Fruit fly (Drosophila melanogaster) whole organism, embryonic: ENCODE data around the gene CG4629.
A peak's percentile ranks its signal among the peaks of the same experiment; 100 is the strongest.

Source experiments
- Awh ChIP-seq: fragments of 200-800 bp; sonication (Bioruptor generic); IDR thresholded peaks from 2 replicates; pipeline ENCODE4, ENCODE4 v1.3.6; 2022; ENCODE audit warnings: missing biosample characterization, missing genetic modification characterization
- CG10979 ChIP-seq: fragments of 200-800 bp; sonication (Bioruptor generic); optimal IDR thresholded peaks from 2 replicates; lab custom pipeline; 2018; ENCODE audit warnings: missing biosample characterization, mild to moderate bottlenecking, missing genetic modification characterization, moderate library complexity
- CG11398 ChIP-seq: fragments of 200-800 bp; sonication (Bioruptor generic); optimal IDR thresholded peaks from 2 replicates; lab custom pipeline; 2016; ENCODE audit warnings: missing biosample characterization, missing genetic modification characterization
- CG11504 ChIP-seq: fragments of 200-800 bp; sonication (Bioruptor generic); optimal IDR thresholded peaks from 3 replicates; lab custom pipeline; 2019; ENCODE audit warnings: missing biosample characterization, mild to moderate bottlenecking, missing genetic modification characterization, moderate library complexity
- CG13894 ChIP-seq: fragments of 200-800 bp; sonication (Bioruptor generic); optimal IDR thresholded peaks from 3 replicates; lab custom pipeline; 2018; ENCODE audit warnings: missing biosample characterization, mild to moderate bottlenecking, missing genetic modification characterization, moderate library complexity
- CG15696 ChIP-seq: fragments of 200-800 bp; sonication (Bioruptor generic); optimal IDR thresholded peaks from 2 replicates; lab custom pipeline; 2019; ENCODE audit warnings: missing biosample characterization, mild to moderate bottlenecking, missing genetic modification characterization, moderate library complexity
- CG16779 ChIP-seq: fragments of 200-800 bp; sonication (Bioruptor generic); IDR thresholded peaks from 2 replicates; pipeline ENCODE4 v1.3.6; 2022; ENCODE audit warnings: missing biosample characterization, missing genetic modification characterization
- CG17385 ChIP-seq: fragments of 200-800 bp; sonication (Bioruptor generic); optimal IDR thresholded peaks from 3 replicates; lab custom pipeline; 2018; ENCODE audit warnings: missing biosample characterization, mild to moderate bottlenecking, missing genetic modification characterization
- CG30403 ChIP-seq: fragments of 200-800 bp; sonication (Bioruptor generic); optimal IDR thresholded peaks from 3 replicates; lab custom pipeline; 2016; ENCODE audit warnings: missing biosample characterization, missing genetic modification characterization
- CG4707 ChIP-seq: fragments of 200-800 bp; sonication (Bioruptor generic); optimal IDR thresholded peaks from 2 replicates; lab custom pipeline; 2018; ENCODE audit warnings: missing biosample characterization, mild to moderate bottlenecking, missing genetic modification characterization, moderate library complexity
- CG6683 ChIP-seq: fragments of 200-800 bp; sonication (Bioruptor generic); optimal IDR thresholded peaks from 2 replicates; lab custom pipeline; 2017; ENCODE audit warnings: missing biosample characterization, mild to moderate bottlenecking, missing genetic modification characterization, missing genetic modification reagents
- CG7271 ChIP-seq: fragments of 200-800 bp; sonication (Bioruptor generic); optimal IDR thresholded peaks from 2 replicates; lab custom pipeline; 2018; ENCODE audit warnings: missing biosample characterization, mild to moderate bottlenecking, missing genetic modification characterization, moderate library complexity
- CG7357 ChIP-seq: fragments of 200-800 bp; sonication (Bioruptor generic); IDR thresholded peaks from 3 replicates; pipeline ENCODE4 v1.3.6; 2022; ENCODE audit warnings: missing biosample characterization, missing genetic modification characterization
- CG8359 ChIP-seq: fragments of 200-800 bp; sonication (Bioruptor generic); optimal IDR thresholded peaks from 2 replicates; lab custom pipeline; 2017; ENCODE audit warnings: missing biosample characterization, mild to moderate bottlenecking, missing genetic modification characterization, borderline replicate concordance
- CG9876 ChIP-seq: fragments of 200-800 bp; sonication (Bioruptor generic); optimal IDR thresholded peaks from 2 replicates; lab custom pipeline; 2016; ENCODE audit warnings: missing biosample characterization, missing genetic modification characterization
- CG9932 ChIP-seq: fragments of 200-800 bp; sonication (Bioruptor generic); IDR thresholded peaks from 2 replicates; pipeline ENCODE4 v1.3.6; 2022; ENCODE audit warnings: missing biosample characterization, missing genetic modification characterization
- CHES-1-like ChIP-seq: fragments of 200-800 bp; sonication (Bioruptor generic); optimal IDR thresholded peaks from 2 replicates; lab custom pipeline; 2016; ENCODE audit warnings: missing biosample characterization, missing genetic modification characterization
- CTCF ChIP-seq: fragments of 200-800 bp; sonication (Bioruptor generic); optimal IDR thresholded peaks from 2 replicates; lab custom pipeline; 2017; ENCODE audit warnings: missing biosample characterization, mild to moderate bottlenecking, missing genetic modification characterization, moderate library complexity
- Deaf1 ChIP-seq: fragments of 200-800 bp; optimal IDR thresholded peaks from 3 replicates; lab custom pipeline; 2019; ENCODE audit warnings: missing biosample characterization, mild to moderate bottlenecking, missing genetic modification characterization, moderate library complexity
- Dll ChIP-seq: fragments of 200-800 bp; sonication (Bioruptor generic); IDR thresholded peaks from 4 replicates; pipeline ENCODE4 v1.3.6; 2022; ENCODE audit warnings: missing biosample characterization, missing genetic modification characterization; ENCODE audit not compliant: partially characterized antibody
- Doc2 ChIP-seq: fragments of 200-800 bp; sonication (Bioruptor generic); IDR thresholded peaks from 2 replicates; pipeline ENCODE4 v1.3.6; 2022; ENCODE audit warnings: missing biosample characterization, missing genetic modification characterization
- Dref ChIP-seq: fragments of 200-800 bp; sonication (Bioruptor generic); IDR thresholded peaks from 2 replicates; pipeline ENCODE4 v1.3.6; 2022; ENCODE audit warnings: missing biosample characterization, missing genetic modification characterization
- E2f1 ChIP-seq: fragments of 200-800 bp; sonication (Bioruptor generic); IDR thresholded peaks from 2 replicates; pipeline ENCODE4 v1.3.6; 2022; ENCODE audit warnings: missing biosample characterization, missing genetic modification characterization
- Fer1 ChIP-seq: fragments of 200-800 bp; sonication (Bioruptor generic); optimal IDR thresholded peaks from 2 replicates; lab custom pipeline; 2017; ENCODE audit warnings: missing biosample characterization, mild to moderate bottlenecking, missing genetic modification characterization
- Hand ChIP-seq: fragments of 200-800 bp; sonication (Bioruptor generic); optimal IDR thresholded peaks from 2 replicates; lab custom pipeline; 2017; ENCODE audit warnings: mild to moderate bottlenecking, missing biosample characterization, missing genetic modification reagents, missing genetic modification characterization
- MESR4 ChIP-seq: fragments of 200-800 bp; sonication (Bioruptor generic); optimal IDR thresholded peaks from 2 replicates; lab custom pipeline; 2018; ENCODE audit warnings: missing biosample characterization, mild to moderate bottlenecking, missing genetic modification characterization, moderate library complexity
- Optix ChIP-seq: fragments of 200-800 bp; sonication (Bioruptor generic); IDR thresholded peaks from 3 replicates; pipeline ENCODE4 v1.3.6; 2022; ENCODE audit warnings: missing biosample characterization, missing genetic modification characterization
- Rfx ChIP-seq: fragments of 200-800 bp; sonication (Bioruptor generic); IDR thresholded peaks from 2 replicates; pipeline ENCODE4 v1.3.6; 2022; ENCODE audit warnings: missing biosample characterization, missing genetic modification characterization
- Usf ChIP-seq: fragments of 200-800 bp; sonication (Bioruptor generic); optimal IDR thresholded peaks from 2 replicates; lab custom pipeline; 2017; ENCODE audit warnings: missing genotype, missing biosample characterization, missing genetic modification characterization
- Xrp1 ChIP-seq: fragments of 200-800 bp; sonication (Bioruptor generic); IDR thresholded peaks from 2 replicates; pipeline ENCODE4 v1.3.6; 2022; ENCODE audit warnings: missing biosample characterization, missing genetic modification characterization
- croc ChIP-seq: fragments of 200-800 bp; sonication (Bioruptor generic); conservative IDR thresholded peaks from 3 replicates; pipeline ENCODE4 v1.3.6; 2022; ENCODE audit warnings: missing biosample characterization, missing genetic modification characterization
- crol ChIP-seq: fragments of 200-800 bp; sonication (Bioruptor generic); IDR thresholded peaks from 2 replicates; pipeline ENCODE4 v1.3.6; 2022; ENCODE audit warnings: missing biosample characterization, missing genetic modification characterization
- danr ChIP-seq: fragments of 200-800 bp; sonication (Bioruptor generic); IDR thresholded peaks from 2 replicates; pipeline ENCODE4 v1.3.6; 2022; ENCODE audit warnings: missing biosample characterization, missing genetic modification characterization
- dati ChIP-seq: fragments of 200-800 bp; sonication (Bioruptor generic); IDR thresholded peaks from 2 replicates; pipeline ENCODE4 v1.3.6; 2022; ENCODE audit warnings: missing biosample characterization, missing genetic modification characterization
- exex ChIP-seq: fragments of 200-800 bp; sonication (Bioruptor generic); optimal IDR thresholded peaks from 4 replicates; lab custom pipeline; 2018; ENCODE audit warnings: missing biosample characterization, mild to moderate bottlenecking, missing genetic modification characterization, moderate library complexity
- ind ChIP-seq: fragments of 200-800 bp; sonication (Bioruptor generic); optimal IDR thresholded peaks from 3 replicates; lab custom pipeline; 2016; ENCODE audit warnings: missing biosample characterization, missing genetic modification characterization
- inv ChIP-seq: fragments of 200-800 bp; sonication (Bioruptor generic); IDR thresholded peaks from 2 replicates; pipeline ENCODE4 v1.3.6; 2022; ENCODE audit warnings: missing biosample characterization, missing genetic modification characterization; ENCODE audit not compliant: partially characterized antibody
- lbe ChIP-seq: fragments of 200-800 bp; sonication (Bioruptor generic); optimal IDR thresholded peaks from 2 replicates; lab custom pipeline; 2016; ENCODE audit warnings: missing biosample characterization, mild to moderate bottlenecking, missing genetic modification characterization
- lmd ChIP-seq: fragments of 200-800 bp; sonication (Bioruptor generic); IDR thresholded peaks from 2 replicates; pipeline ENCODE4 v1.3.6; 2022; ENCODE audit warnings: missing biosample characterization, missing genetic modification characterization
- oc ChIP-seq: fragments of 200-800 bp; sonication (Bioruptor generic); optimal IDR thresholded peaks from 2 replicates; lab custom pipeline; 2018; ENCODE audit warnings: missing biosample characterization, mild to moderate bottlenecking, missing genetic modification characterization, moderate library complexity
- peb ChIP-seq: fragments of 200-800 bp; sonication (Bioruptor generic); IDR thresholded peaks from 2 replicates; pipeline ENCODE4 v1.3.6; 2022; ENCODE audit warnings: missing biosample characterization, missing genetic modification characterization
- pita ChIP-seq: fragments of 200-800 bp; sonication (Bioruptor generic); optimal IDR thresholded peaks from 2 replicates; lab custom pipeline; 2017; ENCODE audit warnings: missing biosample characterization, mild to moderate bottlenecking, missing genetic modification characterization
- pum ChIP-seq: fragments of 200-800 bp; sonication (Bioruptor generic); optimal IDR thresholded peaks from 2 replicates; lab custom pipeline; 2016; ENCODE audit warnings: missing biosample characterization, missing genetic modification characterization
- schlank ChIP-seq: fragments of 200-800 bp; sonication (Bioruptor generic); optimal IDR thresholded peaks from 2 replicates; lab custom pipeline; 2018; ENCODE audit warnings: missing biosample characterization, mild to moderate bottlenecking, missing genetic modification characterization
- sug ChIP-seq: fragments of 200-800 bp; optimal IDR thresholded peaks from 2 replicates; lab custom pipeline; 2019; ENCODE audit warnings: missing biosample characterization, mild to moderate bottlenecking, missing genetic modification characterization, moderate library complexity
- tgo ChIP-seq: fragments of 200-800 bp; sonication (Bioruptor generic); IDR thresholded peaks from 3 replicates; pipeline ENCODE4 v1.3.6; 2022; ENCODE audit warnings: missing biosample characterization, missing genetic modification characterization
- unc-4 ChIP-seq: fragments of 200-800 bp; sonication (Bioruptor generic); IDR thresholded peaks from 2 replicates; pipeline ENCODE4 v1.3.6; 2022; ENCODE audit warnings: missing biosample characterization, missing genetic modification characterization; ENCODE audit not compliant: partially characterized antibody
- vvl ChIP-seq: fragments of 200-800 bp; sonication (Bioruptor generic); IDR thresholded peaks from 2 replicates; pipeline ENCODE4 v1.3.6; 2022; ENCODE audit warnings: missing biosample characterization, missing genetic modification characterization
- wdn ChIP-seq: fragments of 200-800 bp; sonication (Bioruptor generic); IDR thresholded peaks from 2 replicates; pipeline ENCODE4 v1.3.6; 2022; ENCODE audit warnings: missing biosample characterization, missing genetic modification characterization
- wor ChIP-seq: fragments of 200-800 bp; sonication (Bioruptor generic); IDR thresholded peaks from 2 replicates; pipeline ENCODE4 v1.3.6; 2022; ENCODE audit warnings: missing biosample characterization, missing genetic modification characterization

CG4629 gene

dm6 chr2L:1074180-1074864 lies 28.0 kb downstream of the CG4629 start (continued):
- 0 out of 2 replicates have a peak, but pooled peaks have one; percentile 26 for TF ChIP-seq wdn (GFP tag; lab: Robert Waterston, UW)
- peak; percentile 76 for TF ChIP-seq CG17385 (GFP tag; lab: Kevin White, UChicago)
- TF ChIP-seq CG7357 (GFP tag; lab: Robert Waterston, UW), result no peak
- no peak for TF ChIP-seq Dll (GFP tag; lab: Robert Waterston, UW)
- TF ChIP-seq CHES-1-like (GFP tag; lab: Kevin White, UChicago), result peak; percentile 58
- TF ChIP-seq CG4707, result peak; percentile 69
- peak; percentile 43; the same call in 1 of the 2 replicates for TF ChIP-seq Rfx (GFP tag; lab: Robert Waterston, UW)
- TF ChIP-seq CG9932, result peak; percentile 38; the same call in 1 of the 2 replicates
- TF ChIP-seq Xrp1 (GFP tag; lab: Robert Waterston, UW), result peak; percentile 88
- 0 out of 2 replicates have a peak, but pooled peaks have one; percentile 51 for TF ChIP-seq CG16779 (GFP tag; lab: Robert Waterston, UW)
- peak; percentile 59 for TF ChIP-seq pum
- TF ChIP-seq inv (GFP tag; lab: Robert Waterston, UW), result no peak
- no peak for TF ChIP-seq CG13894 (tag; lab: Kevin White, UChicago)
- 0 out of 3 replicates have a peak, but pooled peaks have one; percentile 35 for TF ChIP-seq Optix (GFP tag; lab: Robert Waterston, UW)
- TF ChIP-seq CG11504, result peak; percentile 88
- TF ChIP-seq schlank (tag; lab: Kevin White, UChicago), result peak; percentile 38
- peak; percentile 69; the same call in 1 of the 2 replicates for TF ChIP-seq dati
- TF ChIP-seq exex (tag; lab: Kevin White, UChicago), result peak; percentile 0
- TF ChIP-seq oc (tag; lab: Kevin White, UChicago), result peak; percentile 88
- TF ChIP-seq pita, result no peak
- TF ChIP-seq Deaf1, result peak; percentile 58
- TF ChIP-seq vvl, result peak; percentile 88
- TF ChIP-seq CTCF (GFP tag; lab: Kevin White, UChicago), result peak; percentile 17
- peak; percentile 17 for TF ChIP-seq sug (tag; lab: Kevin White, UChicago)
- peak; percentile 51 for TF ChIP-seq Usf (GFP tag; lab: Kevin White, UChicago)
- TF ChIP-seq CG15696, result peak; percentile 61
- TF ChIP-seq CG9876 (GFP tag; lab: Kevin White, UChicago), result no peak
- TF ChIP-seq ind, result peak; percentile 74
- peak; percentile 38 for TF ChIP-seq CG7271 (tag; lab: Kevin White, UChicago)
- peak; percentile 73 for TF ChIP-seq Fer1 (GFP tag; lab: Kevin White, UChicago)
- TF ChIP-seq wor (GFP tag; lab: Robert Waterston, UW), result peak; percentile 71
- TF ChIP-seq MESR4 (GFP tag; lab: Kevin White, UChicago), result no peak
- no peak for TF ChIP-seq Doc2 (GFP tag; lab: Robert Waterston, UW)
- peak; percentile 82 for TF ChIP-seq CG30403 (GFP tag; lab: Kevin White, UChicago)
- peak; percentile 42 for TF ChIP-seq CG6683 (GFP tag; lab: Kevin White, UChicago)
- peak; percentile 68; the same call in 2 of the 3 replicates for TF ChIP-seq tgo
- peak; percentile 62 for TF ChIP-seq CG11398
- peak; percentile 93 for TF ChIP-seq CG10979 (tag; lab: Kevin White, UChicago)
- peak; percentile 19 for TF ChIP-seq Hand
- no peak for TF ChIP-seq Dref (GFP tag; lab: Robert Waterston, UW)
- no peak for TF ChIP-seq unc-4
- peak; percentile 73 for TF ChIP-seq CG8359 (GFP tag; lab: Kevin White, UChicago)
- peak; percentile 54; the same call in 1 of the 2 replicates for TF ChIP-seq danr (GFP tag; lab: Robert Waterston, UW)
- TF ChIP-seq lmd (GFP tag; lab: Robert Waterston, UW), result peak; percentile 79
- peak; percentile 80 for TF ChIP-seq croc
- TF ChIP-seq peb (GFP tag; lab: Robert Waterston, UW), result peak; percentile 66; the same call in 1 of the 2 replicates
- no peak for TF ChIP-seq crol
- TF ChIP-seq E2f1 (GFP tag; lab: Robert Waterston, UW), result peak; percentile 73
- TF ChIP-seq lbe (GFP tag; lab: Kevin White, UChicago), result no peak
- TF ChIP-seq Awh (GFP tag; lab: Robert Waterston, UW), result peak; percentile 80
